Worm (Caenorhabditis elegans) whole organism, midembryonic: Measurements from ENCODE around the gene ins-17.

Experiments
- T22C8.4 ChIP-seq: fragments of 200-800 bp; sonication (Bioruptor generic); IDR thresholded peaks from 2 replicates; pipeline ENCODE4 v1.3.6; 2022; ENCODE audit warnings: missing genetic modification characterization, missing compliant biosample characterization
- flt-1 ChIP-seq: fragments of 200-800 bp; sonication (Bioruptor generic); IDR thresholded peaks from 2 replicates; pipeline ENCODE4 v1.3.6; 2022; ENCODE audit warnings: missing genetic modification characterization, missing compliant biosample characterization
- med-1 ChIP-seq: sonication (generic microtip); optimal IDR thresholded peaks from 2 replicates; lab custom pipeline; 2017; ENCODE audit warnings: missing genetic modification characterization, mild to moderate bottlenecking, missing compliant biosample characterization, antibody characterized with exemption, missing genetic modification reagents; ENCODE audit not compliant: insufficient read depth
- ztf-23 ChIP-seq: fragments of 200-800 bp; sonication (Bioruptor generic); IDR thresholded peaks from 2 replicates; pipeline ENCODE4 v1.3.6; 2022; ENCODE audit warnings: missing genetic modification reagents, missing genetic modification characterization, missing compliant biosample characterization

DNA sequence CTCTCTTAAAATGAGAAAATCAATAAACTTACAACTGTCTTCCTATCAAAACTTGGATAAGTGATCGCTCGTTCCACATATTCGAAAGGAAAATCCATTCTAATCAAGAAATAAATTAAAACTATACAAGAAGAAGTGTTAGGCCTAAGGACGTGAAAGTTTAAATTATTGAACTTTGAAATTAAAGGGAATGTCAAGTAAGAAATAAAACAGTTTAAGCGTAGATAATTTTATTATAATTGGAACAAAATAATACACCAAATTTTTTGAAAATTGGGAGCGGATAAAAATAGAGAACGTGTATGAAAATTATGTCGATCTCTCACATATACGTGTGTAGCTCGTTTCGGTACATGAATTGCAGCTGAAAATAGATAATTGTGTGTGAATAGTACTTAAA lies 48.0 kb downstream of the ins-17 start, which contains the start of gene C28A5.6:
- TF ChIP-seq med-1 (GFP tag; lab: Kevin White, UChicago) (no peak), flt-1 (GFP tag; lab: Robert Waterston, UW) (no peak), ztf-23 (GFP tag; lab: Robert Waterston, UW) (no peak), T22C8.4 (GFP tag; lab: Robert Waterston, UW) (no peak)
